Fruit fly (Drosophila melanogaster) whole organism, embryonic: Measurements from ENCODE around the gene CG44141.

Experiments
- CG12104 ChIP-seq: fragments of 200-800 bp; sonication (Bioruptor generic); optimal IDR thresholded peaks from 3 replicates; lab custom pipeline; 2016; ENCODE audit warnings: missing biosample characterization, missing genetic modification characterization
- CG12942 ChIP-seq: fragments of 200-800 bp; sonication (Bioruptor generic); optimal IDR thresholded peaks from 3 replicates; lab custom pipeline; 2016; ENCODE audit warnings: missing biosample characterization, missing genetic modification characterization
- CG14667 ChIP-seq: fragments of 200-800 bp; sonication (Bioruptor generic); IDR thresholded peaks from 2 replicates; pipeline ENCODE4 v1.3.6; 2022; ENCODE audit warnings: missing biosample characterization, missing genetic modification characterization
- CG18599 ChIP-seq: fragments of 200-800 bp; sonication (Bioruptor generic); optimal IDR thresholded peaks from 3 replicates; lab custom pipeline; 2017; ENCODE audit warnings: missing biosample characterization, missing genetic modification characterization, mild to moderate bottlenecking, moderate library complexity, missing genetic modification reagents
- CG32532 ChIP-seq: fragments of 200-800 bp; sonication (Bioruptor generic); IDR thresholded peaks from 2 replicates; pipeline ENCODE4 v1.3.6; 2022; ENCODE audit warnings: missing biosample characterization, missing genetic modification characterization
- CG33213 ChIP-seq: fragments of 200-800 bp; sonication (Bioruptor generic); optimal IDR thresholded peaks from 3 replicates; lab custom pipeline; 2016; ENCODE audit warnings: missing biosample characterization, missing genetic modification characterization
- CG4707 ChIP-seq: fragments of 200-800 bp; sonication (Bioruptor generic); optimal IDR thresholded peaks from 2 replicates; lab custom pipeline; 2018; ENCODE audit warnings: missing biosample characterization, mild to moderate bottlenecking, missing genetic modification characterization, moderate library complexity
- CG4854 ChIP-seq: fragments of 200-800 bp; sonication (Bioruptor generic); optimal IDR thresholded peaks from 2 replicates; lab custom pipeline; 2016; ENCODE audit warnings: missing biosample characterization, missing genetic modification characterization, inconsistent platforms
- CG8089 ChIP-seq: fragments of 200-800 bp; sonication (Bioruptor generic); optimal IDR thresholded peaks from 3 replicates; lab custom pipeline; 2016; ENCODE audit warnings: missing biosample characterization, missing genetic modification characterization
- CG8924 ChIP-seq: fragments of 200-800 bp; optimal IDR thresholded peaks from 3 replicates; lab custom pipeline; 2019; ENCODE audit warnings: missing biosample characterization, mild to moderate bottlenecking, missing genetic modification characterization, moderate library complexity
- CG9609 ChIP-seq: fragments of 200-800 bp; sonication (Bioruptor generic); optimal IDR thresholded peaks from 3 replicates; lab custom pipeline; 2016; ENCODE audit warnings: missing biosample characterization, missing genetic modification characterization
- CG9932 ChIP-seq: fragments of 200-800 bp; sonication (Bioruptor generic); IDR thresholded peaks from 2 replicates; pipeline ENCODE4 v1.3.6; 2022; ENCODE audit warnings: missing biosample characterization, missing genetic modification characterization
- Camta ChIP-seq: fragments of 200-800 bp; sonication (Bioruptor generic); optimal IDR thresholded peaks from 2 replicates; lab custom pipeline; 2016; ENCODE audit warnings: missing biosample characterization, missing genetic modification characterization
- Dbx ChIP-seq: fragments of 200-800 bp; sonication (Bioruptor generic); IDR thresholded peaks from 3 replicates; pipeline ENCODE4 v1.3.6; 2022; ENCODE audit warnings: missing biosample characterization, missing genetic modification characterization
- Doc3 ChIP-seq: fragments of 200-800 bp; sonication (Bioruptor generic); IDR thresholded peaks from 3 replicates; pipeline ENCODE4 v1.3.6; 2022; ENCODE audit warnings: missing biosample characterization, missing genetic modification characterization; ENCODE audit not compliant: partially characterized antibody
- Elba2 ChIP-seq: fragments of 200-800 bp; sonication (Bioruptor generic); optimal IDR thresholded peaks from 3 replicates; lab custom pipeline; 2016; ENCODE audit warnings: missing biosample characterization, missing genetic modification characterization
- Hsf ChIP-seq: fragments of 200-800 bp; sonication (Bioruptor generic); optimal IDR thresholded peaks from 3 replicates; lab custom pipeline; 2016; ENCODE audit warnings: missing biosample characterization, missing genetic modification characterization
- MBD-R2 ChIP-seq: fragments of 200-800 bp; sonication (Bioruptor generic); IDR thresholded peaks from 2 replicates; pipeline ENCODE4 v1.3.6; 2022; ENCODE audit warnings: missing biosample characterization, missing genetic modification characterization
- Med ChIP-seq: fragments of 200-800 bp; sonication (Bioruptor generic); peaks from one replicate; lab custom pipeline; 2016; ENCODE audit warnings: missing biosample characterization, missing genetic modification characterization, mild to moderate bottlenecking, inconsistent platforms, moderate library complexity
- PHDP ChIP-seq: fragments of 200-800 bp; sonication (Bioruptor generic); optimal IDR thresholded peaks from 3 replicates; lab custom pipeline; 2018; ENCODE audit warnings: missing biosample characterization, mild to moderate bottlenecking, missing genetic modification characterization, moderate library complexity
- Pdp1 ChIP-seq, 2 experiments: fragments of 200-800 bp; sonication (Bioruptor generic); optimal IDR thresholded peaks; 3 replicates each; lab custom pipeline; 2016; ENCODE audit warnings: missing biosample characterization in 2 of 2, missing genetic modification characterization in 2 of 2, mild to moderate bottlenecking in 1 of 2, moderate library complexity in 1 of 2
- Rfx ChIP-seq: fragments of 200-800 bp; sonication (Bioruptor generic); IDR thresholded peaks from 2 replicates; pipeline ENCODE4 v1.3.6; 2022; ENCODE audit warnings: missing biosample characterization, missing genetic modification characterization
- Sox102F ChIP-seq: fragments of 200-800 bp; sonication (Bioruptor generic); optimal IDR thresholded peaks from 2 replicates; lab custom pipeline; 2018; ENCODE audit warnings: missing biosample characterization, mild to moderate bottlenecking, missing genetic modification characterization, moderate library complexity
- Xbp1 ChIP-seq: fragments of 200-800 bp; sonication (Bioruptor generic); optimal IDR thresholded peaks from 3 replicates; lab custom pipeline; 2016; ENCODE audit warnings: missing biosample characterization, mild to moderate bottlenecking, missing genetic modification characterization
- ase ChIP-seq: fragments of 200-800 bp; sonication (Bioruptor generic); IDR thresholded peaks from 3 replicates; pipeline ENCODE4 v1.3.6; 2022; ENCODE audit warnings: missing biosample characterization, missing genetic modification characterization
- bab2 ChIP-seq: fragments of 200-800 bp; sonication (Bioruptor generic); optimal IDR thresholded peaks from 2 replicates; lab custom pipeline; 2016; ENCODE audit warnings: missing biosample characterization, missing genetic modification characterization
- cato ChIP-seq: fragments of 200-800 bp; sonication (Bioruptor generic); optimal IDR thresholded peaks from 2 replicates; lab custom pipeline; 2016; ENCODE audit warnings: missing biosample characterization, missing genetic modification characterization, borderline replicate concordance
- crp ChIP-seq, 2 experiments: fragments of 200-800 bp; sonication (Bioruptor generic); optimal IDR thresholded peaks; 2 replicates in 1 of 2; 3 replicates in 1 of 2; lab custom pipeline; 2017; ENCODE audit warnings: missing biosample characterization in 2 of 2, missing genetic modification characterization in 2 of 2, mild to moderate bottlenecking in 1 of 2, moderate library complexity in 1 of 2
- dan ChIP-seq: fragments of 200-800 bp; sonication (Bioruptor generic); IDR thresholded peaks from 2 replicates; pipeline ENCODE4 v1.3.6; 2022; ENCODE audit warnings: missing biosample characterization, missing genetic modification characterization
- dati ChIP-seq: fragments of 200-800 bp; sonication (Bioruptor generic); IDR thresholded peaks from 2 replicates; pipeline ENCODE4 v1.3.6; 2022; ENCODE audit warnings: missing biosample characterization, missing genetic modification characterization
- dmrt99B ChIP-seq: fragments of 200-800 bp; sonication (Bioruptor generic); optimal IDR thresholded peaks from 2 replicates; lab custom pipeline; 2018; ENCODE audit warnings: missing biosample characterization, mild to moderate bottlenecking, missing genetic modification characterization, moderate library complexity
- gcm2 ChIP-seq: fragments of 200-800 bp; sonication (Bioruptor generic); optimal IDR thresholded peaks from 2 replicates; lab custom pipeline; 2016; ENCODE audit warnings: missing biosample characterization, missing genetic modification characterization
- gem ChIP-seq: fragments of 200-800 bp; sonication (Bioruptor generic); optimal IDR thresholded peaks from 2 replicates; lab custom pipeline; 2019; ENCODE audit warnings: missing biosample characterization, mild to moderate bottlenecking, missing genetic modification characterization, moderate library complexity
- gsb-n ChIP-seq: fragments of 200-800 bp; sonication (Bioruptor generic); optimal IDR thresholded peaks from 3 replicates; lab custom pipeline; 2018; ENCODE audit warnings: missing biosample characterization, mild to moderate bottlenecking, missing genetic modification characterization
- ind ChIP-seq: fragments of 200-800 bp; sonication (Bioruptor generic); optimal IDR thresholded peaks from 3 replicates; lab custom pipeline; 2016; ENCODE audit warnings: missing biosample characterization, missing genetic modification characterization
- inv ChIP-seq: fragments of 200-800 bp; sonication (Bioruptor generic); IDR thresholded peaks from 2 replicates; pipeline ENCODE4 v1.3.6; 2022; ENCODE audit warnings: missing biosample characterization, missing genetic modification characterization; ENCODE audit not compliant: partially characterized antibody
- knrl ChIP-seq: fragments of 200-800 bp; sonication (Bioruptor generic); IDR thresholded peaks from 3 replicates; pipeline ENCODE4 v1.3.6; 2022; ENCODE audit warnings: missing biosample characterization, missing genetic modification characterization; ENCODE audit not compliant: partially characterized antibody
- nerfin-1 ChIP-seq: fragments of 200-800 bp; sonication (Bioruptor generic); optimal IDR thresholded peaks from 3 replicates; lab custom pipeline; 2019; ENCODE audit warnings: missing biosample characterization, mild to moderate bottlenecking, missing genetic modification characterization, moderate library complexity
- nmo ChIP-seq: fragments of 200-800 bp; sonication (Bioruptor generic); optimal IDR thresholded peaks from 2 replicates; lab custom pipeline; 2018; ENCODE audit warnings: missing biosample characterization, mild to moderate bottlenecking, missing genetic modification characterization, moderate library complexity
- onecut ChIP-seq: fragments of 200-800 bp; sonication (Bioruptor generic); IDR thresholded peaks from 2 replicates; pipeline ENCODE4 v1.3.6; 2022; ENCODE audit warnings: missing biosample characterization, missing genetic modification characterization
- p53 ChIP-seq: fragments of 200-800 bp; sonication (Bioruptor generic); optimal IDR thresholded peaks from 2 replicates; lab custom pipeline; 2016; ENCODE audit warnings: missing biosample characterization, missing genetic modification characterization
- schlank ChIP-seq: fragments of 200-800 bp; sonication (Bioruptor generic); optimal IDR thresholded peaks from 2 replicates; lab custom pipeline; 2018; ENCODE audit warnings: missing biosample characterization, mild to moderate bottlenecking, missing genetic modification characterization
- sd ChIP-seq: fragments of 200-800 bp; sonication (Bioruptor generic); optimal IDR thresholded peaks from 3 replicates; lab custom pipeline; 2018; ENCODE audit warnings: missing biosample characterization, mild to moderate bottlenecking, missing genetic modification characterization, moderate library complexity
- sens ChIP-seq: fragments of 200-800 bp; sonication (Bioruptor generic); peaks from one replicate; lab custom pipeline; 2016; ENCODE audit warnings: missing biosample characterization, missing genetic modification characterization
- sob ChIP-seq: fragments of 200-800 bp; sonication (Bioruptor generic); IDR thresholded peaks from 2 replicates; pipeline ENCODE4 v1.3.6; 2022; ENCODE audit warnings: missing biosample characterization, missing genetic modification characterization
- sqz ChIP-seq: fragments of 200-800 bp; sonication (Bioruptor generic); optimal IDR thresholded peaks from 3 replicates; lab custom pipeline; 2018; ENCODE audit warnings: missing biosample characterization, mild to moderate bottlenecking, missing genetic modification characterization
- tgo ChIP-seq: fragments of 200-800 bp; sonication (Bioruptor generic); IDR thresholded peaks from 3 replicates; pipeline ENCODE4 v1.3.6; 2022; ENCODE audit warnings: missing biosample characterization, missing genetic modification characterization
- ttk ChIP-seq: fragments of 200-800 bp; sonication (Bioruptor generic); IDR thresholded peaks from 2 replicates; pipeline ENCODE4 v2.1.2; 2022; ENCODE audit warnings: missing biosample characterization, missing genetic modification characterization
- unc-4 ChIP-seq: fragments of 200-800 bp; sonication (Bioruptor generic); IDR thresholded peaks from 2 replicates; pipeline ENCODE4 v1.3.6; 2022; ENCODE audit warnings: missing biosample characterization, missing genetic modification characterization; ENCODE audit not compliant: partially characterized antibody

Gene CG44141

dm6 chr2L:15629596-15630168 is 29.6 kb downstream of the CG44141 start, which contains the start of gene CG18480 (continued):
- TF ChIP-seq Camta (GFP tag; lab: Kevin White, UChicago) (no peak), dati (no peak), CG12104 (GFP tag; lab: Kevin White, UChicago) (no peak), dan (GFP tag; lab: Robert Waterston, UW) (no peak), CG9932 (peak; percentile 65), nmo (GFP tag; lab: Kevin White, UChicago) (no peak), CG18599 (GFP tag; lab: Kevin White, UChicago) (peak; percentile 82), bab2 (peak; percentile 39), Sox102F (GFP tag; lab: Kevin White, UChicago) (peak; percentile 30), ttk (GFP tag; lab: Robert Waterston, UW) (0 out of 2 replicates have a peak, but pooled peaks have one; percentile 20), Hsf (GFP tag; lab: Kevin White, UChicago) (peak; percentile 15), CG32532 (GFP tag; lab: Robert Waterston, UW) (peak; percentile 69), dmrt99B (tag; lab: Kevin White, UChicago) (peak; percentile 42), CG8924 (tag; lab: Kevin White, UChicago) (no peak), inv (GFP tag; lab: Robert Waterston, UW) (no peak), ind (peak; percentile 64), Pdp1 (GFP tag; optimal IDR thresholded peaks at IDR 0.05; lab: Kevin White, UChicago) (peak in 1 of 2 experiments; percentile 31), gem (tag; lab: Kevin White, UChicago) (peak; percentile 62), Rfx (GFP tag; lab: Robert Waterston, UW) (peak; percentile 83), nerfin-1 (tag; lab: Kevin White, UChicago) (no peak), crp (GFP tag; optimal IDR thresholded peaks at IDR 0.05; lab: Kevin White, UChicago) (peak in 1 of 2 experiments; percentile 25), gcm2 (GFP tag; lab: Kevin White, UChicago) (no peak), tgo (GFP tag; lab: Robert Waterston, UW) (peak; percentile 20; the same call in 1 of the 3 replicates), sens (GFP tag; lab: Kevin White, UChicago) (peak; percentile 84), p53 (no peak), unc-4 (GFP tag; lab: Robert Waterston, UW) (no peak), CG4854 (no peak), CG33213 (GFP tag; lab: Kevin White, UChicago) (no peak), CG12942 (no peak), Dbx (GFP tag; lab: Robert Waterston, UW) (0 out of 3 replicates have a peak, but pooled peaks have one; percentile 52), sob (GFP tag; lab: Robert Waterston, UW) (peak; percentile 51; the same call in 1 of the 2 replicates), knrl (GFP tag; lab: Robert Waterston, UW) (no peak), onecut (peak; percentile 46; the same call in 1 of the 2 replicates), CG8089 (no peak), Xbp1 (peak; percentile 50), Elba2 (no peak), sd (no peak), CG9609 (GFP tag; lab: Kevin White, UChicago) (no peak), schlank (no peak), cato (GFP tag; lab: Kevin White, UChicago) (no peak), Doc3 (GFP tag; lab: Robert Waterston, UW) (no peak), Med (GFP tag; lab: Kevin White, UChicago) (peak; percentile 93), CG4707 (GFP tag; lab: Kevin White, UChicago) (no peak), sqz (peak; percentile 87), gsb-n (no peak), MBD-R2 (GFP tag; lab: Robert Waterston, UW) (no peak), ase (peak; percentile 41; the same call in 1 of the 3 replicates), PHDP (tag; lab: Kevin White, UChicago) (no peak), CG14667 (GFP tag; lab: Robert Waterston, UW) (0 out of 2 replicates have a peak, but pooled peaks have one; percentile 12)
